Fruit fly (Drosophila melanogaster) whole organism, embryonic: Measurements from ENCODE around the gene GABPI.

ENCODE experiments used
- Antp ChIP-seq: fragments of 200-800 bp; sonication (Bioruptor generic); optimal IDR thresholded peaks from 3 replicates; lab custom pipeline; 2016; ENCODE audit warnings: missing biosample characterization, missing genetic modification characterization
- Blimp-1 ChIP-seq: fragments of 200-800 bp; sonication (Bioruptor generic); optimal IDR thresholded peaks from 3 replicates; lab custom pipeline; 2018; ENCODE audit warnings: missing biosample characterization, missing genetic modification characterization, mild to moderate bottlenecking, moderate library complexity, missing genetic modification reagents
- CG15073 ChIP-seq: fragments of 200-800 bp; sonication (Bioruptor generic); optimal IDR thresholded peaks from 2 replicates; lab custom pipeline; 2016; ENCODE audit warnings: missing biosample characterization, missing genetic modification characterization
- CG1647 ChIP-seq: fragments of 200-800 bp; sonication (Bioruptor generic); optimal IDR thresholded peaks from 3 replicates; lab custom pipeline; 2016; ENCODE audit warnings: missing biosample characterization, missing genetic modification characterization
- CG4854 ChIP-seq: fragments of 200-800 bp; sonication (Bioruptor generic); optimal IDR thresholded peaks from 2 replicates; lab custom pipeline; 2016; ENCODE audit warnings: missing biosample characterization, missing genetic modification characterization, inconsistent platforms
- Meics ChIP-seq: fragments of 200-800 bp; sonication (Bioruptor generic); optimal IDR thresholded peaks from 2 replicates; lab custom pipeline; 2017; ENCODE audit warnings: missing biosample characterization, mild to moderate bottlenecking, missing genetic modification characterization
- Rfx ChIP-seq: fragments of 200-800 bp; sonication (Bioruptor generic); IDR thresholded peaks from 2 replicates; pipeline ENCODE4 v1.3.6; 2022; ENCODE audit warnings: missing biosample characterization, missing genetic modification characterization
- Rx ChIP-seq: fragments of 200-800 bp; sonication (Bioruptor generic); IDR thresholded peaks from 2 replicates; pipeline ENCODE4 v1.3.6; 2022; ENCODE audit warnings: missing biosample characterization, missing genetic modification characterization
- Six4 ChIP-seq: fragments of 200-800 bp; sonication (Bioruptor generic); optimal IDR thresholded peaks from 2 replicates; lab custom pipeline; 2016; ENCODE audit warnings: missing biosample characterization, missing genetic modification characterization
- ap ChIP-seq: fragments of 200-800 bp; sonication (Bioruptor generic); IDR thresholded peaks from 2 replicates; pipeline ENCODE4 v1.3.6; 2022; ENCODE audit warnings: missing biosample characterization, missing genetic modification characterization
- az2 ChIP-seq: fragments of 200-800 bp; sonication (Bioruptor generic); optimal IDR thresholded peaks from 3 replicates; lab custom pipeline; 2016; ENCODE audit warnings: missing biosample characterization, missing genetic modification characterization

- TF ChIP-seq az2 (GFP tag; lab: Kevin White, UChicago) (no peak), Blimp-1 (no peak), ap (GFP tag; lab: Robert Waterston, UW) (no peak), Six4 (GFP tag; lab: Kevin White, UChicago) (no peak), Antp (GFP tag; lab: Kevin White, UChicago) (no peak), CG1647 (GFP tag; lab: Kevin White, UChicago) (no peak), Meics (GFP tag; lab: Kevin White, UChicago) (no peak), CG15073 (no peak), Rfx (GFP tag; lab: Robert Waterston, UW) (no peak), Rx (no peak), CG4854 (no peak)
These were observed 14.5 kb downstream of the GABPI start for dm6 chr2L:3044660-3045504.
